Fruit fly (Drosophila melanogaster) whole organism, embryonic: Measurements from ENCODE around the gene smo.

ENCODE experiments used
- Abd-B ChIP-seq: fragments of 200-800 bp; sonication (Bioruptor generic); optimal IDR thresholded peaks from 2 replicates; lab custom pipeline; 2018; ENCODE audit warnings: missing biosample characterization, mild to moderate bottlenecking, missing genetic modification characterization, moderate library complexity
- Bteb2 ChIP-seq: fragments of 200-800 bp; sonication (Bioruptor generic); optimal IDR thresholded peaks from 2 replicates; lab custom pipeline; 2016; ENCODE audit warnings: missing biosample characterization, missing genetic modification characterization
- CG15073 ChIP-seq: fragments of 200-800 bp; sonication (Bioruptor generic); optimal IDR thresholded peaks from 2 replicates; lab custom pipeline; 2016; ENCODE audit warnings: missing biosample characterization, missing genetic modification characterization
- CG17829 ChIP-seq: fragments of 200-800 bp; optimal IDR thresholded peaks from 2 replicates; lab custom pipeline; 2019; ENCODE audit warnings: missing biosample characterization, mild to moderate bottlenecking, missing genetic modification characterization, moderate library complexity
- CG3726 ChIP-seq: fragments of 200-800 bp; sonication (Bioruptor generic); IDR thresholded peaks from 3 replicates; pipeline ENCODE4, ENCODE4 v1.3.6; 2022; ENCODE audit warnings: missing biosample characterization, missing genetic modification characterization
- CG5245 ChIP-seq: fragments of 200-800 bp; sonication (Bioruptor generic); optimal IDR thresholded peaks from 3 replicates; lab custom pipeline; 2016; ENCODE audit warnings: missing biosample characterization, missing genetic modification characterization
- Elba2 ChIP-seq: fragments of 200-800 bp; sonication (Bioruptor generic); optimal IDR thresholded peaks from 3 replicates; lab custom pipeline; 2016; ENCODE audit warnings: missing biosample characterization, missing genetic modification characterization
- cad ChIP-seq: fragments of >200 bp; optimal IDR thresholded peaks from 2 replicates; lab custom pipeline; 2017; ENCODE audit warnings: missing biosample characterization, missing genetic modification characterization
- eyg ChIP-seq: fragments of 200-800 bp; sonication (Bioruptor generic); optimal IDR thresholded peaks from 3 replicates; lab custom pipeline; 2016; ENCODE audit warnings: missing biosample characterization, missing genetic modification characterization
- fu2 ChIP-seq: fragments of 200-800 bp; sonication (Bioruptor generic); optimal IDR thresholded peaks from 2 replicates; lab custom pipeline; 2016; ENCODE audit warnings: missing biosample characterization, missing genetic modification characterization
- gsb-n ChIP-seq: fragments of 200-800 bp; sonication (Bioruptor generic); optimal IDR thresholded peaks from 3 replicates; lab custom pipeline; 2018; ENCODE audit warnings: missing biosample characterization, mild to moderate bottlenecking, missing genetic modification characterization
- pum ChIP-seq: fragments of 200-800 bp; sonication (Bioruptor generic); optimal IDR thresholded peaks from 2 replicates; lab custom pipeline; 2016; ENCODE audit warnings: missing biosample characterization, missing genetic modification characterization
- scrt ChIP-seq: fragments of 200-800 bp; sonication (Bioruptor generic); optimal IDR thresholded peaks from 2 replicates; lab custom pipeline; 2018; ENCODE audit warnings: missing biosample characterization, mild to moderate bottlenecking, missing genetic modification characterization, moderate library complexity
- sob ChIP-seq: fragments of 200-800 bp; sonication (Bioruptor generic); IDR thresholded peaks from 2 replicates; pipeline ENCODE4 v1.3.6; 2022; ENCODE audit warnings: missing biosample characterization, missing genetic modification characterization

- no peak for TF ChIP-seq CG15073 (GFP tag; lab: Kevin White, UChicago)
- no peak for TF ChIP-seq gsb-n (tag; lab: Kevin White, UChicago)
- TF ChIP-seq eyg (GFP tag; lab: Kevin White, UChicago), result no peak
- TF ChIP-seq CG3726, result no peak
- TF ChIP-seq Abd-B (GFP tag; lab: Kevin White, UChicago), result no peak
- no peak for TF ChIP-seq CG5245 (GFP tag; lab: Kevin White, UChicago)
- no peak for TF ChIP-seq scrt
- TF ChIP-seq sob (GFP tag; lab: Robert Waterston, UW), result no peak
- TF ChIP-seq pum (GFP tag; lab: Kevin White, UChicago), result no peak
- no peak for TF ChIP-seq Bteb2 (GFP tag; lab: Kevin White, UChicago)
- peak; percentile 28 for TF ChIP-seq CG17829 (tag; lab: Kevin White, UChicago)
- TF ChIP-seq fu2 (GFP tag; lab: Kevin White, UChicago), result no peak
- no peak for TF ChIP-seq Elba2 (GFP tag; lab: Kevin White, UChicago)
- no peak for TF ChIP-seq cad (GFP tag; lab: Kevin White, UChicago)
Observed at dm6 chr2L:329661-330060, 52.3 kb downstream of the smo start, which contains the start of gene CG43755.
